Fruit fly (Drosophila melanogaster) whole organism, embryonic: ENCODE data around the gene EMC5.
A peak's percentile ranks its signal among the peaks of the same experiment; 100 is the strongest.

Experiments
- BtbVII ChIP-seq: fragments of 200-800 bp; sonication (Bioruptor generic); optimal IDR thresholded peaks from 3 replicates; lab custom pipeline; 2017; ENCODE audit warnings: missing biosample characterization, mild to moderate bottlenecking, missing genetic modification characterization
- CG12071 ChIP-seq: fragments of 200-800 bp; sonication (Bioruptor generic); optimal IDR thresholded peaks from 3 replicates; lab custom pipeline; 2018; ENCODE audit warnings: missing biosample characterization, mild to moderate bottlenecking, missing genetic modification characterization
- CG12769 ChIP-seq: fragments of 200-800 bp; sonication (Bioruptor generic); optimal IDR thresholded peaks from 2 replicates; lab custom pipeline; 2019; ENCODE audit warnings: missing biosample characterization, mild to moderate bottlenecking, missing genetic modification characterization, moderate library complexity
- CG13296 ChIP-seq: fragments of 200-800 bp; sonication (Bioruptor generic); optimal IDR thresholded peaks from 3 replicates; lab custom pipeline; 2018; ENCODE audit warnings: missing biosample characterization, mild to moderate bottlenecking, missing genetic modification characterization
- CG14050 ChIP-seq: fragments of 200-800 bp; sonication (Bioruptor generic); IDR thresholded peaks from 3 replicates; pipeline ENCODE4 v1.3.6; 2022; ENCODE audit warnings: missing biosample characterization, missing genetic modification characterization
- CG14441 ChIP-seq: fragments of 200-800 bp; sonication (Bioruptor generic); IDR thresholded peaks from 2 replicates; pipeline ENCODE4 v1.3.6; 2022; ENCODE audit warnings: missing biosample characterization, missing genetic modification characterization
- CG15011 ChIP-seq: fragments of 200-800 bp; sonication (Bioruptor generic); optimal IDR thresholded peaks from 3 replicates; lab custom pipeline; 2018; ENCODE audit warnings: missing biosample characterization, mild to moderate bottlenecking, missing genetic modification characterization
- CG15073 ChIP-seq: fragments of 200-800 bp; sonication (Bioruptor generic); optimal IDR thresholded peaks from 2 replicates; lab custom pipeline; 2016; ENCODE audit warnings: missing biosample characterization, missing genetic modification characterization
- CG1647 ChIP-seq: fragments of 200-800 bp; sonication (Bioruptor generic); optimal IDR thresholded peaks from 3 replicates; lab custom pipeline; 2016; ENCODE audit warnings: missing biosample characterization, missing genetic modification characterization
- CG2712 ChIP-seq: fragments of 200-800 bp; optimal IDR thresholded peaks from 3 replicates; lab custom pipeline; 2019; ENCODE audit warnings: missing biosample characterization, mild to moderate bottlenecking, missing genetic modification characterization, moderate library complexity
- CG34376 ChIP-seq: fragments of 200-800 bp; sonication (Bioruptor generic); optimal IDR thresholded peaks from 2 replicates; lab custom pipeline; 2018; ENCODE audit warnings: missing biosample characterization, mild to moderate bottlenecking, missing genetic modification characterization
- CG4424 ChIP-seq: fragments of 200-800 bp; sonication (Bioruptor generic); optimal IDR thresholded peaks from 3 replicates; lab custom pipeline; 2016; ENCODE audit warnings: missing biosample characterization, missing genetic modification characterization
- CG5245 ChIP-seq: fragments of 200-800 bp; sonication (Bioruptor generic); optimal IDR thresholded peaks from 3 replicates; lab custom pipeline; 2016; ENCODE audit warnings: missing biosample characterization, missing genetic modification characterization
- CG6175 ChIP-seq: fragments of 200-800 bp; sonication (Bioruptor generic); IDR thresholded peaks from 3 replicates; pipeline ENCODE4 v1.3.6; 2022; ENCODE audit warnings: missing biosample characterization, missing genetic modification characterization
- CG7839 ChIP-seq: fragments of 200-800 bp; sonication (Bioruptor generic); optimal IDR thresholded peaks from 3 replicates; lab custom pipeline; 2018; ENCODE audit warnings: missing biosample characterization, mild to moderate bottlenecking, missing genetic modification characterization, moderate library complexity
- CG8290 ChIP-seq, 3 experiments: fragments of 200-800 bp; sonication (Bioruptor generic); optimal IDR thresholded peaks; 2 replicates each; lab custom pipeline; 2016 to 2019; ENCODE audit warnings: missing biosample characterization in 3 of 3, missing genetic modification characterization in 3 of 3, mild to moderate bottlenecking in 2 of 3, moderate library complexity in 1 of 3
- CG9609 ChIP-seq: fragments of 200-800 bp; sonication (Bioruptor generic); optimal IDR thresholded peaks from 3 replicates; lab custom pipeline; 2016; ENCODE audit warnings: missing biosample characterization, missing genetic modification characterization
- CG9817 ChIP-seq: fragments of 200-800 bp; sonication (Bioruptor generic); optimal IDR thresholded peaks from 2 replicates; lab custom pipeline; 2018; ENCODE audit warnings: missing biosample characterization, mild to moderate bottlenecking, missing genetic modification characterization, moderate library complexity
- CG9932 ChIP-seq: fragments of 200-800 bp; sonication (Bioruptor generic); IDR thresholded peaks from 2 replicates; pipeline ENCODE4 v1.3.6; 2022; ENCODE audit warnings: missing biosample characterization, missing genetic modification characterization
- Dip3 ChIP-seq: fragments of 200-800 bp; sonication (Bioruptor generic); optimal IDR thresholded peaks from 3 replicates; lab custom pipeline; 2016; ENCODE audit warnings: missing biosample characterization, missing genetic modification characterization
- Fer1 ChIP-seq: fragments of 200-800 bp; sonication (Bioruptor generic); optimal IDR thresholded peaks from 2 replicates; lab custom pipeline; 2017; ENCODE audit warnings: missing biosample characterization, mild to moderate bottlenecking, missing genetic modification characterization
- Fer3 ChIP-seq: fragments of 200-800 bp; sonication (Bioruptor generic); optimal IDR thresholded peaks from 2 replicates; lab custom pipeline; 2018; ENCODE audit warnings: missing biosample characterization, mild to moderate bottlenecking, missing genetic modification characterization, moderate library complexity
- HLH54F ChIP-seq: fragments of 200-800 bp; sonication (Bioruptor generic); optimal IDR thresholded peaks from 3 replicates; lab custom pipeline; 2016; ENCODE audit warnings: missing biosample characterization, missing genetic modification characterization
- Hand ChIP-seq: fragments of 200-800 bp; sonication (Bioruptor generic); optimal IDR thresholded peaks from 2 replicates; lab custom pipeline; 2017; ENCODE audit warnings: mild to moderate bottlenecking, missing biosample characterization, missing genetic modification reagents, missing genetic modification characterization
- HmgD ChIP-seq: fragments of 200-800 bp; sonication (Bioruptor generic); optimal IDR thresholded peaks from 3 replicates; lab custom pipeline; 2016; ENCODE audit warnings: missing biosample characterization, missing genetic modification characterization
- Hmr ChIP-seq: fragments of 200-800 bp; sonication (Bioruptor generic); optimal IDR thresholded peaks from 3 replicates; lab custom pipeline; 2017; ENCODE audit warnings: mild to moderate bottlenecking, missing biosample characterization, missing genetic modification reagents, missing genetic modification characterization
- Hr51 ChIP-seq, 2 experiments: fragments of 200-800 bp; sonication (Bioruptor generic); optimal IDR thresholded peaks; 2 replicates in 1 of 2; 3 replicates in 1 of 2; lab custom pipeline; 2016 to 2018; ENCODE audit warnings: missing biosample characterization in 2 of 2, missing genetic modification characterization in 2 of 2, mild to moderate bottlenecking in 1 of 2, moderate library complexity in 1 of 2
- Hsf ChIP-seq: fragments of 200-800 bp; sonication (Bioruptor generic); optimal IDR thresholded peaks from 3 replicates; lab custom pipeline; 2016; ENCODE audit warnings: missing biosample characterization, missing genetic modification characterization
- Jarid2 ChIP-seq: fragments of 200-800 bp; sonication (Bioruptor generic); optimal IDR thresholded peaks from 3 replicates; lab custom pipeline; 2017; ENCODE audit warnings: mild to moderate bottlenecking, missing biosample characterization, missing genetic modification reagents, missing genetic modification characterization
- Med ChIP-seq: fragments of 200-800 bp; sonication (Bioruptor generic); peaks from one replicate; lab custom pipeline; 2016; ENCODE audit warnings: missing biosample characterization, missing genetic modification characterization, mild to moderate bottlenecking, inconsistent platforms, moderate library complexity
- NfI ChIP-seq: fragments of 200-800 bp; sonication (Bioruptor generic); optimal IDR thresholded peaks from 3 replicates; lab custom pipeline; 2018; ENCODE audit warnings: missing biosample characterization, mild to moderate bottlenecking, missing genetic modification characterization, moderate library complexity
- Oaz ChIP-seq: fragments of 200-800 bp; sonication (Bioruptor generic); IDR thresholded peaks from 2 replicates; pipeline ENCODE4 v1.3.6; 2022; ENCODE audit warnings: missing biosample characterization, missing genetic modification characterization
- caup ChIP-seq: fragments of 200-800 bp; sonication (Bioruptor generic); optimal IDR thresholded peaks from 3 replicates; lab custom pipeline; 2017; ENCODE audit warnings: missing biosample characterization, mild to moderate bottlenecking, missing genetic modification characterization, moderate library complexity; ENCODE audit not compliant: severe bottlenecking
- dati ChIP-seq: fragments of 200-800 bp; sonication (Bioruptor generic); IDR thresholded peaks from 2 replicates; pipeline ENCODE4 v1.3.6; 2022; ENCODE audit warnings: missing biosample characterization, missing genetic modification characterization
- dpn ChIP-seq, 2 experiments: fragments of 200-800 bp; sonication (Bioruptor generic); optimal IDR thresholded peaks; 3 replicates each; lab custom pipeline; 2016; ENCODE audit warnings: missing biosample characterization in 2 of 2, missing genetic modification characterization in 2 of 2
- ems ChIP-seq: fragments of 200-800 bp; sonication (Bioruptor generic); optimal IDR thresholded peaks from 3 replicates; lab custom pipeline; 2016; ENCODE audit warnings: missing biosample characterization, missing genetic modification characterization
- fd3F ChIP-seq: fragments of 200-800 bp; sonication (Bioruptor generic); optimal IDR thresholded peaks from 2 replicates; lab custom pipeline; 2018; ENCODE audit warnings: missing biosample characterization, mild to moderate bottlenecking, missing genetic modification characterization, moderate library complexity
- gem ChIP-seq: fragments of 200-800 bp; sonication (Bioruptor generic); optimal IDR thresholded peaks from 2 replicates; lab custom pipeline; 2019; ENCODE audit warnings: missing biosample characterization, mild to moderate bottlenecking, missing genetic modification characterization, moderate library complexity
- gfzf ChIP-seq: fragments of 200-800 bp; sonication (Bioruptor generic); optimal IDR thresholded peaks from 2 replicates; lab custom pipeline; 2016; ENCODE audit warnings: missing biosample characterization, mild to moderate bottlenecking, missing genetic modification characterization, moderate library complexity
- hkb ChIP-seq, 2 experiments: fragments of 200-800 bp in 1 of 2; fragments of >200 bp in 1 of 2; sonication (Bioruptor generic) in 1 of 2; IDR thresholded peaks in 1 of 2; optimal IDR thresholded peaks in 1 of 2; 2 replicates each; pipeline versions ENCODE4 v1.3.6 to Lab custom; 2017 to 2022; ENCODE audit warnings: missing biosample characterization in 1 of 2, missing genetic modification characterization in 1 of 2
- nerfin-2 ChIP-seq: fragments of 200-800 bp; sonication (Bioruptor generic); IDR thresholded peaks from 2 replicates; pipeline ENCODE4 v1.3.6; 2022; ENCODE audit warnings: missing biosample characterization, missing genetic modification characterization; ENCODE audit not compliant: partially characterized antibody
- prd ChIP-seq, 3 experiments: fragments of >200 bp in 2 of 3; fragments of 200-800 bp in 1 of 3; sonication (Bioruptor generic) in 1 of 3; optimal IDR thresholded peaks in 2 of 3; IDR thresholded peaks in 1 of 3; 2 replicates in 2 of 3; 3 replicates in 1 of 3; pipeline versions ENCODE4 v1.3.6 to Lab custom; 2017 to 2022; ENCODE audit warnings: missing biosample characterization in 1 of 3, missing genetic modification characterization in 1 of 3
- ranshi ChIP-seq: fragments of 200-800 bp; sonication (Bioruptor generic); IDR thresholded peaks from 2 replicates; pipeline ENCODE4 v1.3.6; 2022; ENCODE audit warnings: missing biosample characterization, missing genetic modification characterization
- sens ChIP-seq: fragments of 200-800 bp; sonication (Bioruptor generic); peaks from one replicate; lab custom pipeline; 2016; ENCODE audit warnings: missing biosample characterization, missing genetic modification characterization
- shn ChIP-seq: fragments of 200-800 bp; sonication (Bioruptor generic); optimal IDR thresholded peaks from 3 replicates; lab custom pipeline; 2016; ENCODE audit warnings: missing biosample characterization, missing genetic modification characterization
- stc ChIP-seq: fragments of 200-800 bp; sonication (Bioruptor generic); IDR thresholded peaks from 2 replicates; pipeline ENCODE4 v1.3.6; 2022; ENCODE audit warnings: missing biosample characterization, missing genetic modification characterization
- trh ChIP-seq: fragments of 200-800 bp; sonication (Bioruptor generic); optimal IDR thresholded peaks from 2 replicates; lab custom pipeline; 2016; ENCODE audit warnings: missing biosample characterization, missing genetic modification characterization

EMC5 gene

dm6 chr2L:19026491-19027197 is 39.1 kb downstream of the EMC5 start (continued):
- TF ChIP-seq prd (optimal IDR thresholded peaks at IDR 0.05; lab: Kevin White, UChicago) (no peak), prd (GFP tag; IDR thresholded peaks at IDR 0.05; lab: Robert Waterston, UW) (peak; percentile 17; the same call in 1 of the 3 replicates), Fer1 (peak; percentile 89), CG6175 (GFP tag; lab: Robert Waterston, UW) (no peak), Fer3 (tag; lab: Kevin White, UChicago) (peak; percentile 32), Med (GFP tag; lab: Kevin White, UChicago) (peak; percentile 80), hkb (optimal IDR thresholded peaks at IDR 0.05; lab: Kevin White, UChicago) (no peak), hkb (GFP tag; IDR thresholded peaks at IDR 0.05; lab: Robert Waterston, UW) (peak; percentile 49; the same call in 1 of the 2 replicates), Dip3 (GFP tag; lab: Kevin White, UChicago) (peak; percentile 0), CG5245 (GFP tag; lab: Kevin White, UChicago) (no peak), Hsf (GFP tag; lab: Kevin White, UChicago) (peak; percentile 40), CG13296 (GFP tag; lab: Kevin White, UChicago) (peak; percentile 77), CG12769 (tag; lab: Kevin White, UChicago) (peak; percentile 81), Hr51 (GFP tag; optimal IDR thresholded peaks at IDR 0.05; lab: Kevin White, UChicago) (peak; percentile 8 to 60), CG4424 (GFP tag; lab: Kevin White, UChicago) (peak; percentile 27), Jarid2 (peak; percentile 28), CG7839 (peak; percentile 72), CG8290 (GFP tag; optimal IDR thresholded peaks at IDR 0.05; lab: Kevin White, UChicago) (no peak), CG8290 (tag; optimal IDR thresholded peaks at IDR 0.05; lab: Kevin White, UChicago) (peak in 1 of 2 experiments; percentile 52), dati (GFP tag; lab: Robert Waterston, UW) (no peak), nerfin-2 (no peak), CG9817 (tag; lab: Kevin White, UChicago) (peak; percentile 22), CG2712 (tag; lab: Kevin White, UChicago) (peak; percentile 55), ems (GFP tag; lab: Kevin White, UChicago) (peak; percentile 6), Hand (GFP tag; lab: Kevin White, UChicago) (peak; percentile 85), gfzf (GFP tag; lab: Kevin White, UChicago) (no peak), CG15011 (GFP tag; lab: Kevin White, UChicago) (peak; percentile 46), CG34376 (GFP tag; lab: Kevin White, UChicago) (peak; percentile 82), fd3F (peak; percentile 50), caup (GFP tag; lab: Kevin White, UChicago) (peak; percentile 61), ranshi (GFP tag; lab: Robert Waterston, UW) (peak; percentile 38; the same call in 1 of the 2 replicates), NfI (GFP tag; lab: Kevin White, UChicago) (peak; percentile 65), CG1647 (GFP tag; lab: Kevin White, UChicago) (no peak), CG12071 (peak; percentile 25), BtbVII (GFP tag; lab: Kevin White, UChicago) (peak; percentile 75), HmgD (GFP tag; lab: Kevin White, UChicago) (no peak), Hmr (GFP tag; lab: Kevin White, UChicago) (peak; percentile 85), trh (GFP tag; lab: Kevin White, UChicago) (no peak), sens (GFP tag; lab: Kevin White, UChicago) (peak; percentile 48), gem (tag; lab: Kevin White, UChicago) (peak; percentile 72), CG14441 (GFP tag; lab: Robert Waterston, UW) (0 out of 2 replicates have a peak, but pooled peaks have one; percentile 18), Oaz (GFP tag; lab: Robert Waterston, UW) (no peak), shn (GFP tag; lab: Kevin White, UChicago) (no peak), stc (GFP tag; lab: Robert Waterston, UW) (peak; percentile 22; the same call in 1 of the 2 replicates), CG14050 (no peak), CG9609 (no peak), dpn (GFP tag; optimal IDR thresholded peaks at IDR 0.05; lab: Kevin White, UChicago) (peak; percentile 23 to 26), CG9932 (GFP tag; lab: Robert Waterston, UW) (peak; percentile 38; the same call in 1 of the 2 replicates), HLH54F (GFP tag; lab: Kevin White, UChicago) (peak; percentile 52), CG15073 (GFP tag; lab: Kevin White, UChicago) (no peak)
